Worm (Caenorhabditis elegans) whole organism, young adult: ENCODE results near the gene qdpr-1.

Source experiments
- B0035.1 ChIP-seq: sonication (generic microtip); optimal IDR thresholded peaks from 2 replicates; lab custom pipeline; 2016; ENCODE audit warnings: missing genetic modification characterization, mild to moderate bottlenecking, missing compliant biosample characterization, missing genotype, missing genetic modification reagents
- B0261.1 ChIP-seq: sonication (generic microtip); optimal IDR thresholded peaks from 2 replicates; lab custom pipeline; 2016; ENCODE audit warnings: mild to moderate bottlenecking, missing genetic modification characterization, moderate library complexity, missing compliant biosample characterization
- C17E4.6 ChIP-seq: fragments of 200-800 bp; sonication (Bioruptor generic); IDR thresholded peaks from 2 replicates; pipeline ENCODE4 v1.3.6; 2022; ENCODE audit warnings: missing genetic modification reagents, missing genetic modification characterization, missing compliant biosample characterization
- F10E7.11 ChIP-seq: sonication (generic microtip); optimal IDR thresholded peaks from 2 replicates; lab custom pipeline; 2017; ENCODE audit warnings: mild to moderate bottlenecking, missing genetic modification characterization, moderate library complexity, missing compliant biosample characterization
- F33H1.4 ChIP-seq: fragments of 200-800 bp; sonication (Bioruptor generic); IDR thresholded peaks from 2 replicates; pipeline ENCODE4 v1.3.6; 2022; ENCODE audit warnings: missing genetic modification reagents, missing genetic modification characterization, missing compliant biosample characterization
- F49E8.2 ChIP-seq: sonication (generic microtip); optimal IDR thresholded peaks from 3 replicates; lab custom pipeline; 2017; ENCODE audit warnings: missing genetic modification characterization, mild to moderate bottlenecking, missing compliant biosample characterization, antibody characterized with exemption, moderate library complexity; ENCODE audit not compliant: insufficient read depth
- F57A8.1 ChIP-seq: fragments of 200-800 bp; sonication (Bioruptor generic); optimal IDR thresholded peaks from 2 replicates; lab custom pipeline; 2018; ENCODE audit warnings: mild to moderate bottlenecking, missing genetic modification characterization, moderate library complexity, missing compliant biosample characterization
- K12H6.12 ChIP-seq: fragments of 200-800 bp; sonication (Bioruptor generic); optimal IDR thresholded peaks from 2 replicates; lab custom pipeline; 2018; ENCODE audit warnings: mild to moderate bottlenecking, missing genetic modification characterization, missing compliant biosample characterization
- Y56A3A.18 ChIP-seq: fragments of 200-800 bp; sonication (Bioruptor generic); IDR thresholded peaks from 2 replicates; pipeline ENCODE4 v1.3.6; 2022; ENCODE audit warnings: missing genetic modification reagents, missing genetic modification characterization, missing compliant biosample characterization
- Y79H2A.3 ChIP-seq: fragments of 200-800 bp; sonication (Bioruptor generic); conservative IDR thresholded peaks from 2 replicates; pipeline ENCODE4 v1.3.6; 2022; ENCODE audit warnings: missing genetic modification reagents, missing genetic modification characterization, missing compliant biosample characterization
- Y95B8A.8 ChIP-seq: fragments of 200-800 bp; sonication (Bioruptor generic); IDR thresholded peaks from 2 replicates; pipeline ENCODE4 v1.3.6; 2022; ENCODE audit warnings: missing genetic modification reagents, missing genetic modification characterization, missing compliant biosample characterization
- attf-3 ChIP-seq: fragments of 200-800 bp; sonication (Bioruptor generic); conservative IDR thresholded peaks from 2 replicates; pipeline ENCODE4 v1.3.6; 2022; ENCODE audit warnings: missing genetic modification reagents, missing genetic modification characterization, missing compliant biosample characterization
- bed-1 ChIP-seq: fragments of 200-800 bp; sonication (Bioruptor generic); IDR thresholded peaks from 2 replicates; pipeline ENCODE4 v1.3.6; 2022; ENCODE audit warnings: missing genetic modification reagents, missing genetic modification characterization, missing compliant biosample characterization
- bed-2 ChIP-seq: fragments of 200-800 bp; sonication (Bioruptor generic); IDR thresholded peaks from 2 replicates; pipeline ENCODE4 v1.3.6; 2022; ENCODE audit warnings: missing genetic modification reagents, missing genetic modification characterization, missing compliant biosample characterization
- ccch-3 ChIP-seq: fragments of 200-800 bp; sonication (Bioruptor generic); optimal IDR thresholded peaks from 2 replicates; lab custom pipeline; 2018; ENCODE audit warnings: mild to moderate bottlenecking, missing genetic modification characterization, missing compliant biosample characterization
- cebp-2 ChIP-seq: fragments of 200-800 bp; sonication (Bioruptor generic); IDR thresholded peaks from 2 replicates; pipeline ENCODE4 v1.3.6; 2022; ENCODE audit warnings: missing genetic modification characterization, missing compliant biosample characterization
- ceh-100 ChIP-seq: fragments of 200-800 bp; sonication (Bioruptor generic); IDR thresholded peaks from 2 replicates; pipeline ENCODE4 v1.3.6; 2022; ENCODE audit warnings: missing genetic modification reagents, missing genetic modification characterization, missing compliant biosample characterization
- ceh-27 ChIP-seq: fragments of 200-800 bp; sonication (Bioruptor generic); optimal IDR thresholded peaks from 2 replicates; lab custom pipeline; 2018; ENCODE audit warnings: mild to moderate bottlenecking, missing genetic modification characterization, moderate library complexity, missing compliant biosample characterization
- ceh-91 ChIP-seq: fragments of 200-800 bp; sonication (Bioruptor generic); IDR thresholded peaks from 2 replicates; pipeline ENCODE4 v1.3.6; 2022; ENCODE audit warnings: missing genetic modification reagents, missing genetic modification characterization, missing compliant biosample characterization
- egl-18 ChIP-seq: fragments of 200-800 bp; sonication (Bioruptor generic); IDR thresholded peaks from 2 replicates; pipeline ENCODE4 v1.3.6; 2022; ENCODE audit warnings: missing genetic modification reagents, missing genetic modification characterization, missing compliant biosample characterization
- egl-44 ChIP-seq: fragments of 200-800 bp; sonication (Bioruptor generic); IDR thresholded peaks from 2 replicates; pipeline ENCODE4 v1.3.6; 2022; ENCODE audit warnings: missing genetic modification reagents, missing genetic modification characterization, missing compliant biosample characterization
- ekl-4 ChIP-seq: fragments of 200-800 bp; sonication (Bioruptor generic); IDR thresholded peaks from 2 replicates; pipeline ENCODE4 v1.3.6; 2022; ENCODE audit warnings: missing genetic modification reagents, missing genetic modification characterization, missing compliant biosample characterization
- fkh-3 ChIP-seq: sonication (generic microtip); optimal IDR thresholded peaks from 2 replicates; lab custom pipeline; 2016; ENCODE audit warnings: mild to moderate bottlenecking, missing genetic modification characterization, missing compliant biosample characterization
- hlh-12 ChIP-seq: sonication (generic microtip); optimal IDR thresholded peaks from 2 replicates; lab custom pipeline; 2016; ENCODE audit warnings: missing genetic modification characterization, missing compliant biosample characterization
- hmg-1.2 ChIP-seq: fragments of 200-800 bp; sonication (Bioruptor generic); IDR thresholded peaks from 2 replicates; pipeline ENCODE4 v1.3.6; 2022; ENCODE audit warnings: missing genetic modification reagents, missing genetic modification characterization, missing compliant biosample characterization
- lag-1 ChIP-seq: fragments of 200-800 bp; sonication (Bioruptor generic); IDR thresholded peaks from 2 replicates; pipeline ENCODE4 v1.3.6; 2022; ENCODE audit warnings: missing genetic modification reagents, missing genetic modification characterization, missing compliant biosample characterization
- lin-26 ChIP-seq: fragments of 200-800 bp; sonication (Bioruptor generic); IDR thresholded peaks from 2 replicates; pipeline ENCODE4 v1.3.6; 2022; ENCODE audit warnings: missing genetic modification reagents, missing genetic modification characterization, missing compliant biosample characterization
- lin-35 ChIP-seq, 3 experiments: fragments of 150-350 bp in 2 of 3; sonication (generic microtip) in 1 of 3; optimal IDR thresholded peaks; 2 replicates each; lab custom pipeline; 2014 to 2018; ENCODE audit warnings: missing biosample characterization in 3 of 3, missing genetic modification characterization in 3 of 3, missing genetic modification reagents in 3 of 3
- lin-40 ChIP-seq: sonication (generic microtip); optimal IDR thresholded peaks from 2 replicates; lab custom pipeline; 2016; ENCODE audit warnings: missing genetic modification characterization, mild to moderate bottlenecking, missing compliant biosample characterization, missing genotype, missing genetic modification reagents
- lsy-27 ChIP-seq: sonication (generic microtip); optimal IDR thresholded peaks from 2 replicates; lab custom pipeline; 2017; ENCODE audit warnings: missing genetic modification characterization, mild to moderate bottlenecking, missing compliant biosample characterization, antibody characterized with exemption, missing genotype, borderline replicate concordance; ENCODE audit not compliant: insufficient read depth
- nhr-80 ChIP-seq: sonication (generic microtip); optimal IDR thresholded peaks from 2 replicates; lab custom pipeline; 2016; ENCODE audit warnings: missing genetic modification characterization, missing compliant biosample characterization
- pbrm-1 ChIP-seq: fragments of 200-800 bp; sonication (Bioruptor generic); IDR thresholded peaks from 2 replicates; pipeline ENCODE4 v1.3.6; 2022; ENCODE audit warnings: missing genetic modification reagents, missing genetic modification characterization, missing compliant biosample characterization
- pha-4 ChIP-seq: fragments of 150-350 bp; sonication (generic microtip); optimal IDR thresholded peaks from 2 replicates; lab custom pipeline; 2014; ENCODE audit warnings: missing biosample characterization, missing genetic modification reagents, missing genetic modification characterization
- snpc-1.1 ChIP-seq: sonication (generic microtip); optimal IDR thresholded peaks from 2 replicates; lab custom pipeline; 2017; ENCODE audit warnings: missing genetic modification characterization, mild to moderate bottlenecking, missing compliant biosample characterization, antibody characterized with exemption, moderate library complexity, missing genotype, missing genetic modification reagents; ENCODE audit not compliant: insufficient read depth
- snpc-3.4 ChIP-seq: sonication (generic microtip); optimal IDR thresholded peaks from 2 replicates; lab custom pipeline; 2017; ENCODE audit warnings: missing genetic modification characterization, mild to moderate bottlenecking, missing compliant biosample characterization, antibody characterized with exemption, moderate library complexity, missing genotype, missing genetic modification reagents
- snpc-4 ChIP-seq, 5 experiments: fragments of 150-350 bp in 1 of 5; sonication (generic microtip) in 4 of 5; optimal IDR thresholded peaks; 2 replicates each; lab custom pipeline; 2014 to 2018; ENCODE audit warnings: missing genetic modification characterization in 5 of 5, missing biosample characterization in 3 of 5, antibody characterized with exemption in 2 of 5, mild to moderate bottlenecking in 2 of 5, missing compliant biosample characterization in 2 of 5, missing genotype in 2 of 5, moderate library complexity in 2 of 5, missing genetic modification reagents in 1 of 5
- unc-130 ChIP-seq: sonication (generic microtip); optimal IDR thresholded peaks from 2 replicates; lab custom pipeline; 2016; ENCODE audit warnings: missing genetic modification reagents, missing genetic modification characterization, missing compliant biosample characterization
- unc-62 ChIP-seq: fragments of 150-350 bp; optimal IDR thresholded peaks from 2 replicates; lab custom pipeline; 2014; ENCODE audit warnings: missing biosample characterization, missing genetic modification reagents, missing genetic modification characterization
- zfh-2 ChIP-seq: fragments of 200-800 bp; sonication (Bioruptor generic); conservative IDR thresholded peaks from 2 replicates; pipeline ENCODE4 v1.3.6; 2022; ENCODE audit warnings: missing genetic modification reagents, missing genetic modification characterization, missing compliant biosample characterization
- zim-3 ChIP-seq: sonication (generic microtip); optimal IDR thresholded peaks from 2 replicates; lab custom pipeline; 2017; ENCODE audit warnings: mild to moderate bottlenecking, missing genetic modification characterization, moderate library complexity, missing compliant biosample characterization
- ztf-25 ChIP-seq: fragments of 200-800 bp; sonication (Bioruptor generic); IDR thresholded peaks from 2 replicates; pipeline ENCODE4 v1.3.6; 2022; ENCODE audit warnings: missing genetic modification reagents, missing genetic modification characterization, missing compliant biosample characterization
- ztf-6 ChIP-seq: fragments of 200-800 bp; sonication (Bioruptor generic); IDR thresholded peaks from 2 replicates; pipeline ENCODE4 v1.3.6; 2022; ENCODE audit warnings: missing genetic modification reagents, missing genetic modification characterization, missing compliant biosample characterization

qdpr-1 gene

DNA sequence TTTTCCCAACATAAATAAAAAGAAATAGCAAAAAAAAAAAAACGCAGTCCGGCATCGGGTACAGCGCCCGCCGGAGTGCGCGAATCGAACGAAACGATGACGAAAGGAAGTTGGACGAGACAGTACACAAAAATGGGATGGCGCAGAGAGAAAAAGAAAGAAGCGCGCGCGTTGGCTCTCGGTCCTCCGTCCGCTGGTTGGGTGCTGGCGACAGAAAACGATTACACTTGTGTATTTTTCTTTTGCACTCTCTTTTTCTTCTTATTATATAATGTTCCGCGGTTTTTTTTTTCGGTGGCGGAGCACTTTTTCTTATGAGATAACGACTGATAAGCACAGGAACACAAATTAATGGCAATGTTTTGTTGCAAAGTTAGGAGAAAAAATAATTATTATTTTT is 16.5 kb upstream of the qdpr-1 start (continued):
- peak; percentile 14 for TF ChIP-seq K12H6.12 (tag; lab: Kevin White, UChicago)
- no peak for TF ChIP-seq egl-44 (GFP tag; lab: Robert Waterston, UW)
- no peak for TF ChIP-seq snpc-1.1
- TF ChIP-seq B0261.1 (tag; lab: Kevin White, UChicago): no peak
- no peak for TF ChIP-seq ztf-25 (GFP tag; lab: Robert Waterston, UW)
- TF ChIP-seq C17E4.6 (GFP tag; lab: Robert Waterston, UW): no peak
- peak; percentile 91 for TF ChIP-seq hmg-1.2 (GFP tag; lab: Robert Waterston, UW)
- TF ChIP-seq snpc-3.4 (tag; lab: Kevin White, UChicago): no peak
- TF ChIP-seq ccch-3: no peak
- no peak for TF ChIP-seq zim-3 (tag; lab: Kevin White, UChicago)
- TF ChIP-seq F33H1.4: no peak
- no peak for TF ChIP-seq egl-18 (GFP tag; lab: Robert Waterston, UW)

DNA sequence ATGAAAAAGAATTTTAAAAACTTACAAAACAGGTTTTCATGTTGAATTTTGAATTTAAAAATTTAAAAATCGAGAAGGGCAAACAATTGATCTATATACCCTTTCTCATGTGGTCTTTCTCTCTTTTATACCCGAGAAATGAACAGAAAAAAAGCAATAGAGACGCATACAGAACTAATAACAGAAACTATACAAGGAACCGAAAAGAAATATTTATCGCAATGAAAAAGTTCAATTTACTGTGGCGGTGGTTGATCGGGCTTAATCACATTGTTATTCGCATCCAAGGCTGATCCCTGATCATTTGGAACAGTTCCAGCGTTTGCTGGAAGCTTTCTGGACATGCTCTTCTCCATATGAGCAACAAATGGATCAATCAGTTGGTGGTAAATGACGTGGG is 15.5 kb upstream of the qdpr-1 start, which contains the start of gene T03F6.10:
T03F6.10 (minus strand) TSS at position 101 of the 400 bp plus-strand sequence.
- TF ChIP-seq F49E8.2 (tag; lab: Kevin White, UChicago): no peak
- 0 out of 2 replicates have a peak, but pooled peaks have one; percentile 29 for TF ChIP-seq cebp-2 (GFP tag; lab: Robert Waterston, UW)

DNA sequence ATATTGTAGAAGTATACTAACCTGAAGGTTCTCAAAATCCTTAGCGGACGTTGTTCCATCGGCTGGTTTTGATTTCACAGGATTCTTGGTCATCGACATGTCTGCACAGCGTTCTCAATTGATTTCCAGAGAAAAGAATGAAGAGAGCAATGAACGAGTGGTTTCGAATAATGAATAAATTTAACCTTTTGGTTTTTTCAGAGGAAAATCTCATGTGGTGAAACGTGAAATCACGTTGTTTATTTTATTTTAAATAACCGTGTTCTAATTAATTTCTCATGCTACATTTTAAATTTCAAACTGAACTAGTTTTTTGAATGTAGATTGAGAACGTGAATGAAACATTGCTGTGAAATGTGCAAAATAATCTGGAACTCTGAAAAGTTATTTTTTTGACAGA is 13.5 kb upstream of the qdpr-1 start, which contains the start of gene T03F6.6:
T03F6.6 (minus strand) TSS at position 101 of the 400 bp plus-strand sequence.
- TF ChIP-seq lin-40: no peak
- no peak for TF ChIP-seq unc-130 (GFP tag; lab: Kevin White, UChicago)
- no peak for TF ChIP-seq lag-1
- TF ChIP-seq zfh-2: no peak
- TF ChIP-seq snpc-4 (GFP tag; optimal IDR thresholded peaks at IDR 0.05; lab: Kevin White, UChicago): no peak
- no peak for TF ChIP-seq snpc-4 (tag; optimal IDR thresholded peaks at IDR 0.05; lab: Kevin White, UChicago)
- TF ChIP-seq Y95B8A.8 (GFP tag; lab: Robert Waterston, UW): no peak
- TF ChIP-seq unc-62 (GFP tag; lab: Kevin White, UChicago): no peak
- TF ChIP-seq pbrm-1 (GFP tag; lab: Robert Waterston, UW): no peak
- TF ChIP-seq ekl-4 (GFP tag; lab: Robert Waterston, UW): no peak
- TF ChIP-seq F57A8.1 (GFP tag; lab: Kevin White, UChicago): no peak
- TF ChIP-seq, all 124 proteins: peak for 0

DNA sequence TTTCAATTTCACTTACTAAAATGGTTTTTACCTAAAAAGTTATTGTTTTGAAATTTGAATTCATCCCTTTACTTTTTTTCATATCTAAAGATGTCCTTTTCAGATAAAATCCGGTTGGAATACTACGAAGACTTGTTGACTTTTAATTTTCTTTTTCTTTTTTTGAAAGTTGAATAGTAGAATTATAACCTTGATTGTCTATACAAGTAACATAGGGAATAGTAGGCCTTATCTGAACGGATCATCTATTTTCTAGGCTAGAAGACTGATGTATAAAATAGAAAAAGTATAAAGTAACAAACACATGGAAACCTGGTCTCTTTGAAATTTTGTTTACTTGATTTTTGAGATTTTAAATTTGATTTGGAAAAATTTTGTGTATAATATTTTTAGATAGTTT is 12.8 kb upstream of the qdpr-1 start:
- TF ChIP-seq bed-2 (GFP tag; lab: Robert Waterston, UW) (no peak), pha-4 (tag; lab: Kevin White, UChicago) (no peak), fkh-3 (tag; lab: Kevin White, UChicago) (no peak), Y79H2A.3 (GFP tag; lab: Robert Waterston, UW) (no peak), lin-26 (no peak), K12H6.12 (tag; lab: Kevin White, UChicago) (no peak), ccch-3 (no peak), lin-35 (GFP tag; optimal IDR thresholded peaks at IDR 0.05; lab: Kevin White, UChicago) (no peak), Y56A3A.18 (GFP tag; lab: Robert Waterston, UW) (no peak), nhr-80 (no peak), hlh-12 (tag; lab: Kevin White, UChicago) (no peak), ceh-91 (GFP tag; lab: Robert Waterston, UW) (no peak), attf-3 (GFP tag; lab: Robert Waterston, UW) (no peak), F10E7.11 (no peak), ceh-27 (GFP tag; lab: Kevin White, UChicago) (no peak), B0035.1 (no peak), ztf-6 (no peak), ceh-100 (GFP tag; lab: Robert Waterston, UW) (no peak), bed-1 (GFP tag; lab: Robert Waterston, UW) (no peak), lsy-27 (tag; lab: Kevin White, UChicago) (no peak)
